Worm (Caenorhabditis elegans) whole organism, mixed stage, embryonic: Measurements from ENCODE around the gene T14G12.6.

Source experiments
- elt-1 ChIP-seq: sonication (generic microtip); optimal IDR thresholded peaks from 2 replicates; lab custom pipeline; 2017; ENCODE audit warnings: missing genetic modification characterization, mild to moderate bottlenecking, missing compliant biosample characterization, antibody characterized with exemption, moderate library complexity, borderline replicate concordance; ENCODE audit not compliant: insufficient read depth
- elt-3 ChIP-seq: fragments of 150-350 bp; optimal IDR thresholded peaks from 2 replicates; lab custom pipeline; 2014; ENCODE audit warnings: missing biosample characterization, missing genetic modification characterization
- lin-32 ChIP-seq: fragments of 200-800 bp; sonication (Bioruptor generic); optimal IDR thresholded peaks from 2 replicates; lab custom pipeline; 2018; ENCODE audit warnings: mild to moderate bottlenecking, missing genetic modification characterization, missing compliant biosample characterization
- nhr-12 ChIP-seq: fragments of 150-350 bp; optimal IDR thresholded peaks from 2 replicates; lab custom pipeline; 2014; ENCODE audit warnings: missing biosample characterization, missing genetic modification characterization
- nhr-28 ChIP-seq: fragments of 150-350 bp; optimal IDR thresholded peaks from 2 replicates; lab custom pipeline; 2014; ENCODE audit warnings: missing biosample characterization, missing genetic modification characterization
- sem-2 ChIP-seq: fragments of 200-800 bp; sonication (Bioruptor generic); optimal IDR thresholded peaks from 2 replicates; lab custom pipeline; 2018; ENCODE audit warnings: mild to moderate bottlenecking, missing genetic modification characterization, missing compliant biosample characterization
- unc-39 ChIP-seq: fragments of 150-350 bp; optimal IDR thresholded peaks from 2 replicates; lab custom pipeline; 2014; ENCODE audit warnings: missing biosample characterization, missing genetic modification characterization
- unc-62 ChIP-seq: fragments of 150-350 bp; optimal IDR thresholded peaks from 2 replicates; lab custom pipeline; 2014; ENCODE audit warnings: missing biosample characterization, missing genetic modification reagents, missing genetic modification characterization
- ztf-11 ChIP-seq: fragments of 150-350 bp; optimal IDR thresholded peaks from 2 replicates; lab custom pipeline; 2014; ENCODE audit warnings: missing biosample characterization, missing genetic modification characterization

DNA sequence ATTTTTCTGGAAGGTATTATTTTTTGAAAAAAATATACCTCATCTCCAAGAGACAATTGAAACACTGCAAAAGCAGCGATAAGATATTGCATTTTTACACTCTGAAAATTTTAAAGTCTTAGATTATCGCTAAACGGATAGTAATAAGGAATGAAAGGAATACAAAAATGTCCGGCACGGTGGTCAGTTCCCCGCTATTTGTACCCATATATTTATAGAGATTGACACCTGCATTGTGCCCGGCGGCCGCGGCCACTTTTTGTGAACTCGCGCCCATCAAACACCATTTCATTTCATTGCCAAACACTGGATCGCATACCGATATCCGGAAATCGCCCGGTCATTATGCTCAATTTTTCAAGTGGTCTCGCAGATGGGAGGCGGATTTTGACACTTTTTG is 33.5 kb upstream of the T14G12.6 start, which contains the start of gene idpp-5:
- no peak for TF ChIP-seq unc-62 (GFP tag; lab: Kevin White, UChicago)
- TF ChIP-seq elt-1 (tag; lab: Kevin White, UChicago) = no peak
- TF ChIP-seq nhr-12 (tag; lab: Kevin White, UChicago) = no peak
- no peak for TF ChIP-seq nhr-28 (tag; lab: Kevin White, UChicago)
- no peak for TF ChIP-seq elt-3 (tag; lab: Kevin White, UChicago)
- no peak for TF ChIP-seq ztf-11
- TF ChIP-seq unc-39 = no peak
- TF ChIP-seq sem-2 (GFP tag; lab: Kevin White, UChicago) = no peak
- no peak for TF ChIP-seq lin-32 (GFP tag; lab: Kevin White, UChicago)
